Fruit fly (Drosophila melanogaster): ENCODE results near the gene CG46412.

Gene CG46412

DNA sequence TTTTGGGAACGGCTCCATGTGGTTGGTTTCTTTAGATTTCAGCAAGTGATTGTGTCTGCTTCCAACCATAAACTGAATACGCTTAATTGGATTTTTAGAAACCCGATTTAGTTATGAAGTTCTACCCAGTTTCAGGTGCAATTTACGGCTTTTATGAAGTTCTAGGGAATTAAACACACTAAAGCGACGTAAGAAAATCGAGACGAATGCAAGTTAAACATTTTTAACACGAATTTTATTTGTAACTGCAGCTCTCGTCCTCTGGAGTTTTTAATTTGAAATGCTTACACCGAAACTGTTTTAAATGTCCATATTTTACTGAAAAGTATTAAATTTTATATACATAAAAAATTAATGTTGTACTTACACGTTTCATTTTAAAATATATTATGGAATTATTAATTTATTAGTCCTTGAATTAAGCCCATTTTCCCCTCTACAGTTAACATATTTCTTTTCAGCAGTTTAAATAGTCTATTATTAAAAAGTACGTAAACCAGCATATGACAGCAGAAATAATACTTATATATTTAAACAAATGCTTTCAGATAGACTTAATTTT is at the start of gene CG46412, which contains the start of gene CG33267:
TSS of gene CG46412 (minus strand) at position 101 of the 562 bp plus-strand sequence.
TSS of gene CG33267 (plus strand) at position 512 of the 562 bp plus-strand sequence.
- TF ChIP-seq CG12768 (GFP tag; optimal IDR thresholded peaks at IDR 0.05) = no peak
- no peak for TF ChIP-seq Crg-1 (GFP tag; optimal IDR thresholded peaks at IDR 0.05)
- TF ChIP-seq bab1 (GFP tag; optimal IDR thresholded peaks at IDR 0.05) = no peak
- no peak for TF ChIP-seq cic (GFP tag; optimal IDR thresholded peaks at IDR 0.05)
- TF ChIP-seq CG1620 (GFP tag; optimal IDR thresholded peaks at IDR 0.05) = no peak
- no peak for TF ChIP-seq CG7101 (tag; optimal IDR thresholded peaks at IDR 0.05)
- TF ChIP-seq Clk (GFP tag; optimal IDR thresholded peaks at IDR 0.05) = no peak
- TF ChIP-seq CG11617 (GFP tag; optimal IDR thresholded peaks at IDR 0.05) = no peak

DNA sequence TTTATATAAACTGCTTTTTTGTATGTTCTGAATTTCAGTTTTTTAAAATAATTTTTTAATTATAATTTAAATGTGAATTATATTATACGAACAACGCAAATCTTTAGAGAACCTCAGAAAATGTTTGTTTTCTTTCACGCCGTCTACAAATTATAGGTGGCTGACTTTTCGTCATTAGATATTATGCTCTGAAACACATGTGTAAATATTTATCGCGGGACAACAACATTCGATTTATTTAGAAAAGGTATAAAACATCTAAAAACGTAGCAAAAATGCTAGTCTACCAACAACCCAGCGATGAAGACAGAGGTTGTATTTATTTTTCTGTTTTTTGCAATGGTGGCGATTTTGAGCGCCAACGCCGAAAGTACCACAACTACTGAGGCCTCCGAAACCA is 46.0 kb upstream of the CG46412 start, which contains the start of gene CG42832:
TSS of gene CG42832 (plus strand) at position 301 of the 400 bp plus-strand sequence.
- TF ChIP-seq CG11617 (GFP tag; optimal IDR thresholded peaks at IDR 0.05) (no peak), CG14711 (tag; optimal IDR thresholded peaks at IDR 0.05) (no peak), CG7101 (tag; optimal IDR thresholded peaks at IDR 0.05) (no peak), cic (GFP tag; optimal IDR thresholded peaks at IDR 0.05) (no peak), CG5204 (GFP tag; optimal IDR thresholded peaks at IDR 0.05) (no peak)

DNA sequence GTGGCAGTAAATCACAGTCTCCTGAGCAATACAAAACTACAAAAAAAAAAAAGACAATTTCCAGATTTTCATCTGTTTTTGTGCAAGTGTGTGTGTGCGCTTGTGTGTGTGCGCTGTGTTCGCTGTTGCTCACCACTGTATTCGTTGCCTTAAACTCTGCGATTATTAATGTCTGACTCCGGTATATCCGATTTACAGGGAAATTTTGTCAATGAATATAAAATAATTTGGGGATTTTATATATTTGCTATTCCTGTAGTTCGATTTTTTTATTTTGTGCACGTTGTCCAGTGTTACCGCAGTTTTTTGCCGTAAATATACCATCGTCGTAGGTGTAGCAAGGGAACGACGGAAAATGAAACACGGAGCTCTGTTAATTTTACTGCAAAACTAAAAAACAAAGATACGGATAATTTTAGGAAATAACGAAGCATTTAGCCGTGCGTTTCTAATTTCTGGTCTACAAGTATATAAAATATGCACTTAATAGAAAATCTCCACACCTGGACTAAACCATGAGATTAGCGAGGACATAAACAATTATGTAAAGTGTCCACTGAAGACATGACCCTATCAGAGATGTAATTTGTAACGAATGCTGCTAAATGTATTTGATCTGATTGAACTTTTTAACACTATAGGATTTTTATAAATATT is 45.4 kb upstream of the CG46412 start, which contains the start of gene Duba:
TSS of gene Duba (minus strand) at position 313 of the 657 bp plus-strand sequence.
- TF ChIP-seq ovo (GFP tag; optimal IDR thresholded peaks at IDR 0.05) (no peak), kay (GFP tag; ENCODE audit: borderline replicate concordance) (no peak), CG1620 (GFP tag; optimal IDR thresholded peaks at IDR 0.05) (no peak), CG7045 (GFP tag; optimal IDR thresholded peaks at IDR 0.05) (no peak), Hr96 (GFP tag; optimal IDR thresholded peaks at IDR 0.05) (no peak), Mnt (GFP tag; optimal IDR thresholded peaks at IDR 0.05) (peak; percentile 44), cic (GFP tag; optimal IDR thresholded peaks at IDR 0.05) (no peak), CG5204 (GFP tag; optimal IDR thresholded peaks at IDR 0.05) (peak; percentile 23), CG33017 (tag; optimal IDR thresholded peaks at IDR 0.05) (no peak)

DNA sequence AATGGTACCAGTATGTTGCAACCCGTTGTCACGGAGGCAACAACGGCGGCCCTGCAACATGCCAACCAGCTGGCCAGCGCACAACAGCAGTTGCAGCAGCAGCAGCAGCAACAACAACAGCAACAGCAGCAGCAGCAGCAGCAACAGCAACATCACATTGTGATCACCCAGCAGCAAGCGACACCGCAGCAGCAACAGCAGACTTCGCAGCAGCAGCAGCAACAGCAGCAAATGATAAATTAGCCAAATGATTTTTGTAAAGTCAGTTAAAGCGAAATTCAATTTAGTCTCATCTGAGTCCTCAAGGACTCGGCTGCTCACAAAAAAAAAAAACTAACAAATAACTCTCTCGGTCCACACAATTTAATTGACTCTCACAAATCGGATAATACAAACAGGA is 40.4 kb upstream of the CG46412 start:
- TF ChIP-seq CG7045 (GFP tag; optimal IDR thresholded peaks at IDR 0.05) (no peak), CG14711 (tag; optimal IDR thresholded peaks at IDR 0.05) (no peak), CG1620 (GFP tag; optimal IDR thresholded peaks at IDR 0.05) (no peak), CG33017 (tag; optimal IDR thresholded peaks at IDR 0.05) (no peak), kay (GFP tag; ENCODE audit: borderline replicate concordance) (no peak), cnc (optimal IDR thresholded peaks at IDR 0.05) (no peak), pad (GFP tag; optimal IDR thresholded peaks at IDR 0.05) (no peak), CG12768 (GFP tag; optimal IDR thresholded peaks at IDR 0.05) (no peak), ovo (GFP tag; optimal IDR thresholded peaks at IDR 0.05) (no peak), Clk (GFP tag; optimal IDR thresholded peaks at IDR 0.05) (no peak), CG7101 (tag; optimal IDR thresholded peaks at IDR 0.05) (no peak), bab1 (GFP tag; optimal IDR thresholded peaks at IDR 0.05) (no peak), Hr96 (GFP tag; optimal IDR thresholded peaks at IDR 0.05) (no peak), Mnt (GFP tag; optimal IDR thresholded peaks at IDR 0.05) (no peak), CG5204 (GFP tag; optimal IDR thresholded peaks at IDR 0.05) (no peak), toe (GFP tag; optimal IDR thresholded peaks at IDR 0.05) (no peak), Crg-1 (GFP tag; optimal IDR thresholded peaks at IDR 0.05) (no peak)

DNA sequence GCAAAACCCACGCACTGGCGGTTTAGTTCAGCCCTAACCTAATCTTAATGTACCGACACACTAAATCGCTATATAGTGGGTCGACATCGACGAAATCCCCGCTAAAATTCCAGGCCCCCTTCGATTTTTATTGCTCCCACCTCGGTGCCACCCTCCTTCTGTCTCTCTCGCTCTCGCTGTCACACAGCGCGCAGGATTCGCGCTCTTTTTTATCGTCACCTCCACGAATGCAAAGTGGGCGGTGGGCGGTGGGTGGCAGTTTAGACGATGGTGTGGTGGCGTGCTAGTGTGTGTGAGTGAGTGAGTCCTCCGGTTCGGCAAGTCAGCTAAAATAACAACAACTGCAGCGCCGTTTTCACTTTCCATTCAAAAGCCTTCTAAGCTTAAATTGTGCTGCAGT is 38.2 kb upstream of the CG46412 start:
- TF ChIP-seq CG11617 (GFP tag; optimal IDR thresholded peaks at IDR 0.05) (no peak), cic (GFP tag; optimal IDR thresholded peaks at IDR 0.05) (no peak)

DNA sequence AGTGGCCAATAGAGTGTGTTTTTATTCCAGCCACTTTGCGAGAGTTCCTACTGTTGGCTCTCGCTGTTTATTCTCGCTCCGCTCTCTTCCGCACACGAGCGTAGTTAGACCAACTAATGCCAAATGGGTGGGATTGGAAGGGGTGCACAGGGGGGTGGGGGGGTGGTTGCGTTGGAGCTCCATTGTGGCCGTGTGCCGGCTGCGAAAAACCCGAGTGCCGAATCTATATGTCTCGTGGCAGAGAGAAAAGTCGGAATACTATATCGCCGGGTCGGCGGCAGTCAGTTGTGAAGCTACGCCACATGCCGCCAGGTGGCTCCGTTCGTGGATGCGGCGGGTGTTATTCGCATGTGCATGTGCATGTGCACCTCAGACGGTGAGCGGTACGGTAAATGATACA is 37.3 kb upstream of the CG46412 start:
- peak; percentile 6 for TF ChIP-seq Mnt (GFP tag; optimal IDR thresholded peaks at IDR 0.05)
- no peak for TF ChIP-seq toe (GFP tag; optimal IDR thresholded peaks at IDR 0.05)

DNA sequence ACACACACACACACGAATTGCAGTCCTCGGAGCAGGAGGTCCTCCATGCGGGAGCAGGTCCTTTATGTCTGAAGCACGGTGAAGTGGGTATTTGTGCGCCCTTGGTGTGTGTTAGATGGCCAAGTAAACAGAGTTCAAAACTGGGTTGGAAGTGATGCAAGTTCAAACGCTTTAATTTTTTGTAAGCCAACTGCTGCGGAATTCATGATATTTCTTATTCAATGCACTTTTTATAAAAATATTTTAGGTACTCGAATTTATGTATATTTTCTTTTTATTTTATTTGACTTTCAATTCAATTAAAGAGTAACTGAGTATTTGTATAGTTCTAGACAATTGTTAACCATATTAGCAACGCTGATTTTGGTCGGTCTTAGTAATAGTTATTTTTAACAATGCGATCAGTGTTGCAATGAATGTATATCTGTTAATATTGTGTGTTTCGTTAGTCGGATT is 36.1 kb upstream of the CG46412 start, which contains the start of the genes CG14137 and CG46394:
TSS of gene CG14137 (minus strand) at position 101 of the 456 bp plus-strand sequence.
TSS of gene CG46394 (plus strand) at position 406 of the 456 bp plus-strand sequence.
- no peak for TF ChIP-seq CG11617 (GFP tag; optimal IDR thresholded peaks at IDR 0.05)
- TF ChIP-seq kay (GFP tag; ENCODE audit: borderline replicate concordance) = no peak
- TF ChIP-seq cic (GFP tag; optimal IDR thresholded peaks at IDR 0.05) = no peak
- no peak for TF ChIP-seq Clk (GFP tag; optimal IDR thresholded peaks at IDR 0.05)
- no peak for TF ChIP-seq CG14711 (tag; optimal IDR thresholded peaks at IDR 0.05)
- TF ChIP-seq CG12768 (GFP tag; optimal IDR thresholded peaks at IDR 0.05) = no peak
- TF ChIP-seq Crg-1 (GFP tag; optimal IDR thresholded peaks at IDR 0.05) = no peak
- no peak for TF ChIP-seq Mnt (GFP tag; optimal IDR thresholded peaks at IDR 0.05)
- no peak for TF ChIP-seq CG5204 (GFP tag; optimal IDR thresholded peaks at IDR 0.05)
- no peak for TF ChIP-seq bab1 (GFP tag; optimal IDR thresholded peaks at IDR 0.05)
- no peak for TF ChIP-seq tj (GFP tag; optimal IDR thresholded peaks at IDR 0.05)
- TF ChIP-seq pad (GFP tag; optimal IDR thresholded peaks at IDR 0.05) = no peak
- TF ChIP-seq CG7045 (GFP tag; optimal IDR thresholded peaks at IDR 0.05) = no peak
- no peak for TF ChIP-seq ovo (GFP tag; optimal IDR thresholded peaks at IDR 0.05)
- TF ChIP-seq CG33017 (tag; optimal IDR thresholded peaks at IDR 0.05) = no peak
